Worm (Caenorhabditis elegans) whole organism, L4/young adult: ENCODE measurements around the gene hizr-1.

Source experiments
- W03F9.2 ChIP-seq: fragments of 150-350 bp; optimal IDR thresholded peaks from 2 replicates; lab custom pipeline; 2014; ENCODE audit warnings: missing biosample characterization, missing genetic modification characterization
- dao-5 ChIP-seq: sonication (generic microtip); optimal IDR thresholded peaks from 2 replicates; lab custom pipeline; 2016; ENCODE audit warnings: missing genotype, missing genetic modification characterization, moderate library complexity, missing compliant biosample characterization
- him-1 ChIP-seq: sonication (generic microtip); optimal IDR thresholded peaks from 2 replicates; lab custom pipeline; 2016; ENCODE audit warnings: missing genotype, missing genetic modification reagents, missing genetic modification characterization, missing compliant biosample characterization

The hizr-1 gene

DNA sequence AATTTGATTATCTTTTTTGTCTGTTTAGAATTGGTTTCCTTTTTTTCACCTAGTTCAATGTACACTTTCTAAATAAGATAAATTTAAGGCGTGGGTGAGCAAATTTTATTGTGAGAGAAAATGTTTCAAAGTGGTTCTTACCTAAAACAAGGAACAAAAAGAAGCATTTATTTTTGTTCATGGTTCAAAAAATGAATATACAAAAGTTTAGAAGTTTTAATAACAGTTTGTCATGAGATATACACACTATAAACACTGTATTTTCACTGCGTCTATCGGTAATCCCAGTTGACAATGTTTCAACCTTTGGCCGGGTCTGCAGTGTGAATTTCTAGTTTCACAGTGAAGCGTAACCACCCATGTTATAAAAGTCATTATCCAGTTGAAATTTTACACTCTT, 2.7 kb upstream of the hizr-1 start, which contains the start of gene F08G12.11:
TSS of gene F08G12.11 (minus strand) at position 181 of the 400 bp plus-strand sequence.
- TF ChIP-seq him-1 (tag; lab: Kevin White, UChicago) (no peak), W03F9.2 (tag; lab: Kevin White, UChicago) (no peak), dao-5 (tag; lab: Kevin White, UChicago) (no peak)

DNA sequence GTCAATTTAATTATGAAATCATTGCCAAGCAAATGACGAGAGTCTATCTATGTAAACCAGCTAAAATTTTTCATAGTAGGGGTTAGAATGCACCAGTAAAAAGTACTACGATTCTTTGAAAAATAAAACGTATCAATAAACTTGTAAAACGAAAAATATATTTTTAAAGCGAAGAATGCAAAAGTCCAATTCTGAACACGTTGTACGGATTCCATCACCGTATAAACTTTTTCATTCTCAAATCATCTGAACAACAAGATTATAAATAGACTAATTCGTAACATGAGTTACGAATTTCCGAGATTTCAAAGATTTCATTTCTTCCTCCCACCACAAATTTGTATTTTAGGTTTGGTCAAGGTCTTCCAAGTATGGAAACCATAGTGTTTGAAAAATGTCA, 1.3 kb upstream of the hizr-1 start, which contains the start of gene nlp-57:
TSS of gene nlp-57 (plus strand) at position 301 of the 400 bp plus-strand sequence.
- TF ChIP-seq him-1 (tag; lab: Kevin White, UChicago): no peak
- TF ChIP-seq dao-5 (tag; lab: Kevin White, UChicago): no peak
- no peak for TF ChIP-seq W03F9.2 (tag; lab: Kevin White, UChicago)

DNA sequence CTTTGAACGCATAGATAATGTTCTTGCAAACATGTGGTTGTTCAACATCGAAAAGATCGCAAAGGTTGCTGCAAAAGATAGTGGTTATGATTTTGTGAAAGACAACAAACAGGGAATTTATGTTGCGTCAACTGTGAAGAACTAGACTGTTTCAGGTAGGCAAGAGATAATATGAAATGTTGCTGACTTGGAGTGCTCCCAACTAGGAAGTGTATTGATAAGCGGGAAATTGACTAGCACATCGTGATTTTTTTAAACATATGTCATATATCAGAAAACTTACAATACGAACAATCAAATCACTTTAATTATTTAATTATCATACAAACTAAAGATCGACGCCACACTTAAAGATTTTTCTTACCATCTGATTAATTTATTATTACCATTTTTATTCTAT, 5.1 kb downstream of the hizr-1 start:
- TF ChIP-seq him-1 (tag; lab: Kevin White, UChicago) (no peak), W03F9.2 (tag; lab: Kevin White, UChicago) (no peak), dao-5 (tag; lab: Kevin White, UChicago) (no peak)

- TF ChIP-seq dao-5 (tag; lab: Kevin White, UChicago) (no peak), W03F9.2 (tag; lab: Kevin White, UChicago) (no peak), him-1 (tag; lab: Kevin White, UChicago) (no peak)
Observed at ce11 chrX:11324240-11324639, 6.2 kb downstream of the hizr-1 start, which contains the start of gene asm-2. Gene asm-2, minus strand, starts transcription at chrX:11324251.

- TF ChIP-seq him-1 (tag; lab: Kevin White, UChicago): no peak
- no peak for TF ChIP-seq dao-5 (tag; lab: Kevin White, UChicago)
- TF ChIP-seq W03F9.2 (tag; lab: Kevin White, UChicago): no peak
Observed at ce11 chrX:11326827-11327226, 8.7 kb downstream of the hizr-1 start, which contains the start of gene ZK455.5. Gene ZK455.5, minus strand, starts transcription at chrX:11326927.

ce11 chrX:11328710-11329109, 10.6 kb downstream of the hizr-1 start:
- no peak for TF ChIP-seq him-1 (tag; lab: Kevin White, UChicago)
- TF ChIP-seq dao-5 (tag; lab: Kevin White, UChicago): no peak
- no peak for TF ChIP-seq W03F9.2 (tag; lab: Kevin White, UChicago)

DNA sequence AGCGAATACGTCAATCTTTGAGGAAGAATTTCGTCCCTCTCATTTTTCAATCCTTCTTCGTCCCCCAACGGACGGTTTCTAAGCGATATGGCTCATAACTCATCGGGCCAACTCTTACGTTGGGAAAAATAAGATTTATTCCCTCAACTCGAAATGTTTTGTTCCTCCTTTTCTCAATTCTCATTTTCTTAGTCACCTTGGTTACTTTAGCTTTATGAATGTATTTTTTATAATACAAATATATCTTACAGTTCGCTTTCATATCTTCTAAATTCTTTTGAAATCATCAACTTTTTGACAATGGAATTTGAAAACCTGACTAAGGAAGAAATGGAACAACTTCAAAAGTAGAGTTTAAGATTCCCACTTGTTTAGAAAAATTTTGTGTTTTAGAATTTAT, 11.3 kb downstream of the hizr-1 start, which contains the start of gene npr-9:
TSS of gene npr-9 (plus strand) at position 301 of the 400 bp plus-strand sequence.
- TF ChIP-seq dao-5 (tag; lab: Kevin White, UChicago) (no peak), W03F9.2 (tag; lab: Kevin White, UChicago) (no peak), him-1 (tag; lab: Kevin White, UChicago) (no peak)

DNA sequence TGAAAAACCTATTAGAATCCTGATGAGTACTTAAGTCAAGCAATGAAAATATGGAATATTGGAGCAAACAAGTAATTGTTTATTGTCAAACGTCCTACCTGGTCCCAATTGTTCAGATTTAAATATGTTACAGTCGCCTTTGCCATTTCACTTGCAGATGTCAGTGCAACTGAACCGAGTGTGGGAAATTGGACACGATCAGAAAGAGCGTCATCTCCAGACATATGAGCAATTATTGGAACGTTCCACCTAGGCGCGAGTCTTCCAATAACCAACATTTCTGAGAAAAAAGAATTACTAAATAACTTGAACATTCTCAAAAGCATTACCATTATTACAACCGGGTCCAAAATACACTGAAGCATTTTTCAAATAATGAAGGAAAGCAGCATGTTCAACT, 19.0 kb downstream of the hizr-1 start:
- TF ChIP-seq him-1 (tag; lab: Kevin White, UChicago) (no peak), dao-5 (tag; lab: Kevin White, UChicago) (no peak), W03F9.2 (tag; lab: Kevin White, UChicago) (no peak)

DNA sequence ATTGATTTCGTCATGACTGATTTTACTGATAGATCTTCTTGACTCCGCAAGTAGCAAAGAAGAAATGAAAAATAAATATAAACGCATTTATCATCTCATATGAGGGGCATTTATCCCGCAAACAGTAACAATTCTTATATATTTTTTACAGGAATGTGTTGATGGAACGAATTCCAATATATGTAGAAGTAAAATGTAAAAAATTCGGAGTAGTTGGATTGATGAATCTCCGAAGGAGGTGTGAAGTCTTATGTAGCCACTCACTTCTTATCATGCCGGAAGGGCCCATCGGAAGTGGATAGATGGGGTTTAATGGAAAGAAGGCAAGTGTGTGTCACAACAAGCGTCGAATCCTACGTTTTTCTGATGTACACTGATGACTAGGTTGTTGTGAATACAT, 19.7 kb downstream of the hizr-1 start, which contains the start of gene gcy-9:
TSS of gene gcy-9 (minus strand) at position 101 of the 400 bp plus-strand sequence.
- TF ChIP-seq W03F9.2 (tag; lab: Kevin White, UChicago): no peak

DNA sequence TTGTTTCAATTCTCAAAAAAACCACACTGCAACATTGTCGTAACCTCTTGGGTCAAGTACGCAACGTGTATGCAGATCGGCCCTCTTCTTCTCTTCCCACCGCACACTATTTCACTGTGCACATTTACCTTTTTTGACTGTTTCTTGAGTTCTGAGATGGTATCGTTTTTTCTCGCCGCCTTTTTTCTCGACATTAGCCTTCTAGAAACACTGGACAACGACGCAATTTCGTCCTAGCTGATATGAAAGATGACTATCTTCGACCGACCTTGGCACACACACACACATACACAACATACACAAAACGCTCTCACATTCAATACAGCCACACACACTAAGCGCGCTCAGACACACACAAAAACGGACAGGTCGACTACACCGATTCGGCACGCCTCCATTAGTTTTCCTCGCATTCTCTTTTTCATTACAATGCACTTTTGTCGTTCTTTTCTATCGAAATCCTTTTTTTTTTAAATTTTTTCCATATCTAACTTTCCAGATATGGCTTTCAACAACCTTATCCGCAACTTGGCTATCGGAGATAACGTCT, 21.4 kb downstream of the hizr-1 start, which contains the start of gene aco-1:
TSS of gene aco-1 (plus strand) at position 500 of the 550 bp plus-strand sequence.
- TF ChIP-seq him-1 (tag; lab: Kevin White, UChicago) (no peak), dao-5 (tag; lab: Kevin White, UChicago) (no peak), W03F9.2 (tag; lab: Kevin White, UChicago) (peak; percentile 48)

DNA sequence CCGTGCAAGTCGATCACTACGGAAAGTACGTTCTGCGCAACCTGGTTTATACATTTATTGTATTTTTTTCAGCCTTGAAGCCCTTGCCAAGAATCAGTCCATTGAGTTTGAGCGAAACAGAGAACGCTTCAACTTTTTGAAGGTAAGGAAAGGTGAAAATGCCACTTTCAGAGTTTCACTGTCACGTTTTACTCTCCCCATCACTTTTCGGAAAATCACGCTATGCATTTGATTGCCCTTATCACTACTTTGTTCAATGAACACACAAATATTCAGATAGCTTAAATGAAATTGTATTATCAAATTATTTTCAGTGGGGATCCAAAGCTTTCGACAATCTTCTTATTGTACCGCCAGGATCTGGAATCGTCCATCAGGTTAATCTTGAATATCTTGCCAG, 22.4 kb downstream of the hizr-1 start:
- TF ChIP-seq dao-5 (tag; lab: Kevin White, UChicago): no peak
- TF ChIP-seq W03F9.2 (tag; lab: Kevin White, UChicago): no peak
- TF ChIP-seq him-1 (tag; lab: Kevin White, UChicago): no peak

- TF ChIP-seq dao-5 (tag; lab: Kevin White, UChicago) (no peak), him-1 (tag; lab: Kevin White, UChicago) (no peak), W03F9.2 (tag; lab: Kevin White, UChicago) (no peak)
Observed at ce11 chrX:11344899-11345298, 26.8 kb downstream of the hizr-1 start.

ce11 chrX:11345471-11345870, 27.4 kb downstream of the hizr-1 start:
- TF ChIP-seq him-1 (tag; lab: Kevin White, UChicago): no peak
- no peak for TF ChIP-seq dao-5 (tag; lab: Kevin White, UChicago)
- no peak for TF ChIP-seq W03F9.2 (tag; lab: Kevin White, UChicago)

- TF ChIP-seq him-1 (tag; lab: Kevin White, UChicago) (no peak), dao-5 (tag; lab: Kevin White, UChicago) (no peak), W03F9.2 (tag; lab: Kevin White, UChicago) (no peak)
Observed at ce11 chrX:11346155-11346554, 28.1 kb downstream of the hizr-1 start, which contains the start of gene oct-2. Gene oct-2, plus strand, starts transcription at chrX:11346455.
